Fruit fly (Drosophila melanogaster) whole organism, pupa: ENCODE results near the gene CG13676.

Source experiments
- CG34367 ChIP-seq: fragments of 200-800 bp; sonication (Bioruptor generic); optimal IDR thresholded peaks from 2 replicates; lab custom pipeline; 2018; ENCODE audit warnings: missing biosample characterization, mild to moderate bottlenecking, missing genetic modification characterization
- D1 ChIP-seq: fragments of 200-800 bp; sonication (Bioruptor generic); optimal IDR thresholded peaks from 2 replicates; lab custom pipeline; 2018; ENCODE audit warnings: missing biosample characterization, mild to moderate bottlenecking, missing genetic modification characterization, moderate library complexity
- Snoo ChIP-seq: fragments of 200-800 bp; sonication (Bioruptor generic); optimal IDR thresholded peaks from 3 replicates; lab custom pipeline; 2017; ENCODE audit warnings: missing biosample characterization, mild to moderate bottlenecking, missing genetic modification characterization, inconsistent platforms

DNA sequence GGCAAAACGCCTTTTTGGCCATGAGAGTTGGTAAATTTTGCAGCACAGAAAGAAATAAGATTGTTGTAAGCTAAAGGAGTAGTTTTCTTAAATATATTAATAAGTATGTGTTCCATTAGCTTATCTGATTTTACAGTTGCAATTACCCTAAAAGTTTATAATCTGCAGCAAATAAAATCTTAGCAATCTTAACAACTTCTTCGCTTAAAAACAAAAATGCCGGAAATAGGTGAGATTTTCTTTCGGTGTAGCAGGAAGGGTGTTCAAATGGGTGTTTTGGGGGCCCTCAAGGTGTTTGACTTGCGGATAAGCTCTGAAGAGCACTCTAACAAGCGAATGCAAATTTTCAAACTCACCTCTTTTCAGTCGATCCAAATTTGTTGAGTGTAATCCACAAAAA is 801 bp downstream of the CG13676 start:
- TF ChIP-seq CG34367 (tag; lab: Kevin White, UChicago), result no peak
- TF ChIP-seq D1 (tag; lab: Kevin White, UChicago), result no peak
- TF ChIP-seq Snoo (tag; lab: Kevin White, UChicago), result no peak
